Worm (Caenorhabditis elegans): ENCODE data around the gene ikke-1.

ikke-1 gene

ce11 chrIII:9053740-9054252 lies 3.3 kb upstream of the ikke-1 start, which contains the start of gene R107.5 (continued):
- TF ChIP-seq tbx-7 (tag; optimal IDR thresholded peaks at IDR 0.05) (no peak), ceh-45 (GFP tag; IDR thresholded peaks at IDR 0.05) (no peak), pax-1 (tag; optimal IDR thresholded peaks at IDR 0.05) (peak; percentile 97), elt-4 (tag; optimal IDR thresholded peaks at IDR 0.05) (no peak), C38D4.7 (GFP tag; optimal IDR thresholded peaks at IDR 0.05) (no peak), zip-5 (tag; optimal IDR thresholded peaks at IDR 0.05) (no peak), T23F11.4 (GFP tag; optimal IDR thresholded peaks at IDR 0.05) (no peak), ceh-14 (tag; optimal IDR thresholded peaks at IDR 0.05) (peak; percentile 56), che-1 (tag; optimal IDR thresholded peaks at IDR 0.05) (no peak), ceh-6 (GFP tag; optimal IDR thresholded peaks at IDR 0.05) (no peak), fkh-10 (GFP tag; optimal IDR thresholded peaks at IDR 0.05) (no peak), pha-2 (tag; optimal IDR thresholded peaks at IDR 0.05) (peak; percentile 28), K09A11.1 (tag; optimal IDR thresholded peaks at IDR 0.05; ENCODE audit: insufficient read depth) (peak; percentile 88), K02D7.2 (tag; optimal IDR thresholded peaks at IDR 0.05) (peak; percentile 15), hlh-8 (tag; optimal IDR thresholded peaks at IDR 0.05) (no peak), unc-55 (GFP tag; optimal IDR thresholded peaks at IDR 0.05) (peak; percentile 97), odd-2 (tag; optimal IDR thresholded peaks at IDR 0.05) (no peak), gmeb-2 (tag; optimal IDR thresholded peaks at IDR 0.05) (peak; percentile 53), rnt-1 (tag; optimal IDR thresholded peaks at IDR 0.05) (peak; percentile 93), nfya-1 (tag; optimal IDR thresholded peaks at IDR 0.05) (peak; percentile 94), ama-1 (optimal IDR thresholded peaks at IDR 0.05) (no peak), mec-3 (tag; optimal IDR thresholded peaks at IDR 0.05; ENCODE audit: borderline replicate concordance) (no peak), nhr-11 (tag; optimal IDR thresholded peaks at IDR 0.05) (no peak), unc-42 (tag; optimal IDR thresholded peaks at IDR 0.05) (peak; percentile 49), ceh-31 (tag; optimal IDR thresholded peaks at IDR 0.05) (peak; percentile 93), eyg-1 (tag; optimal IDR thresholded peaks at IDR 0.05) (no peak), nhr-232 (tag; optimal IDR thresholded peaks at IDR 0.05) (no peak), ceh-22 (tag; optimal IDR thresholded peaks at IDR 0.05) (peak; percentile 30), unc-86 (tag; optimal IDR thresholded peaks at IDR 0.05) (peak; percentile 57), F13H6.1 (tag; optimal IDR thresholded peaks at IDR 0.05) (no peak), lim-6 (tag; optimal IDR thresholded peaks at IDR 0.05) (peak; percentile 44), madf-2 (tag; optimal IDR thresholded peaks at IDR 0.05) (peak; percentile 38), C08G9.2 (tag; optimal IDR thresholded peaks at IDR 0.05) (peak; percentile 42), dve-1 (tag; optimal IDR thresholded peaks at IDR 0.05) (peak; percentile 31), ets-4 (tag; optimal IDR thresholded peaks at IDR 0.05) (peak; percentile 45), sdc-2 (tag; optimal IDR thresholded peaks at IDR 0.05) (peak; percentile 8), hlh-15 (tag; optimal IDR thresholded peaks at IDR 0.05) (no peak), ceh-24 (tag; optimal IDR thresholded peaks at IDR 0.05) (no peak), ceh-9 (tag; optimal IDR thresholded peaks at IDR 0.05) (no peak), syd-9 (tag; optimal IDR thresholded peaks at IDR 0.05) (peak; percentile 87), tbx-2 (tag; optimal IDR thresholded peaks at IDR 0.05) (peak; percentile 90), lin-11 (tag; optimal IDR thresholded peaks at IDR 0.05) (no peak), hlh-30 (tag; optimal IDR thresholded peaks at IDR 0.05; ENCODE audit: insufficient read depth) (peak; percentile 98), ceh-19 (GFP tag; optimal IDR thresholded peaks at IDR 0.05) (peak; percentile 65), hlh-13 (GFP tag; optimal IDR thresholded peaks at IDR 0.05) (no peak)
